Fruit fly (Drosophila melanogaster) whole organism, embryonic: Measurements from ENCODE around the gene CG15625.

Experiments used
- Atf-2 ChIP-seq: fragments of 200-800 bp; sonication (Bioruptor generic); optimal IDR thresholded peaks from 2 replicates; lab custom pipeline; 2016; ENCODE audit warnings: missing biosample characterization, missing genetic modification characterization
- CG10209 ChIP-seq: fragments of 200-800 bp; sonication (Bioruptor generic); optimal IDR thresholded peaks from 3 replicates; lab custom pipeline; 2017; ENCODE audit warnings: missing biosample characterization, mild to moderate bottlenecking, missing genetic modification characterization, missing genetic modification reagents
- CG1233 ChIP-seq: fragments of 200-800 bp; sonication (Bioruptor generic); optimal IDR thresholded peaks from 4 replicates; lab custom pipeline; 2018; ENCODE audit warnings: missing biosample characterization, mild to moderate bottlenecking, missing genetic modification characterization
- CG2202 ChIP-seq: fragments of 200-800 bp; sonication (Bioruptor generic); optimal IDR thresholded peaks from 2 replicates; lab custom pipeline; 2018; ENCODE audit warnings: missing biosample characterization, mild to moderate bottlenecking, missing genetic modification characterization
- CG7556 ChIP-seq: fragments of 200-800 bp; sonication (Bioruptor generic); optimal IDR thresholded peaks from 2 replicates; lab custom pipeline; 2017; ENCODE audit warnings: missing biosample characterization, mild to moderate bottlenecking, missing genetic modification characterization
- Doc2 ChIP-seq: fragments of 200-800 bp; sonication (Bioruptor generic); IDR thresholded peaks from 2 replicates; pipeline ENCODE4 v1.3.6; 2022; ENCODE audit warnings: missing biosample characterization, missing genetic modification characterization
- Vsx1 ChIP-seq: fragments of 200-800 bp; sonication (Bioruptor generic); optimal IDR thresholded peaks from 2 replicates; lab custom pipeline; 2017; ENCODE audit warnings: missing biosample characterization, mild to moderate bottlenecking, missing genetic modification characterization, missing genetic modification reagents
- eyg ChIP-seq: fragments of 200-800 bp; sonication (Bioruptor generic); optimal IDR thresholded peaks from 3 replicates; lab custom pipeline; 2016; ENCODE audit warnings: missing biosample characterization, missing genetic modification characterization
- mirr ChIP-seq: fragments of 200-800 bp; sonication (Bioruptor generic); optimal IDR thresholded peaks from 3 replicates; lab custom pipeline; 2018; ENCODE audit warnings: missing biosample characterization, mild to moderate bottlenecking, missing genetic modification characterization
- row ChIP-seq: fragments of 200-800 bp; sonication (Bioruptor generic); IDR thresholded peaks from 3 replicates; pipeline ENCODE4 v1.3.6; 2022; ENCODE audit warnings: missing biosample characterization, missing genetic modification characterization
- trh ChIP-seq: fragments of 200-800 bp; sonication (Bioruptor generic); optimal IDR thresholded peaks from 2 replicates; lab custom pipeline; 2016; ENCODE audit warnings: missing biosample characterization, missing genetic modification characterization
- usp ChIP-seq: fragments of >200 bp; optimal IDR thresholded peaks from 2 replicates; lab custom pipeline; 2017; ENCODE audit warnings: missing biosample characterization, missing genetic modification characterization
- vvl ChIP-seq: fragments of 200-800 bp; sonication (Bioruptor generic); IDR thresholded peaks from 2 replicates; pipeline ENCODE4 v1.3.6; 2022; ENCODE audit warnings: missing biosample characterization, missing genetic modification characterization

- no peak for TF ChIP-seq eyg (GFP tag; lab: Kevin White, UChicago)
- no peak for TF ChIP-seq Doc2 (GFP tag; lab: Robert Waterston, UW)
- no peak for TF ChIP-seq CG1233 (GFP tag; lab: Kevin White, UChicago)
- no peak for TF ChIP-seq CG2202
- TF ChIP-seq CG7556 (GFP tag; lab: Kevin White, UChicago): no peak
- TF ChIP-seq Atf-2 (GFP tag; lab: Kevin White, UChicago): no peak
- TF ChIP-seq CG10209: no peak
- no peak for TF ChIP-seq mirr (GFP tag; lab: Kevin White, UChicago)
- TF ChIP-seq vvl: no peak
- TF ChIP-seq trh (GFP tag; lab: Kevin White, UChicago): no peak
- no peak for TF ChIP-seq row (GFP tag; lab: Robert Waterston, UW)
- TF ChIP-seq Vsx1 (GFP tag; lab: Kevin White, UChicago): no peak
- no peak for TF ChIP-seq usp (GFP tag; lab: Kevin White, UChicago)
These were observed 6.8 kb downstream of the CG15625 start for dm6 chr2L:4896484-4897205.
